Worm (Caenorhabditis elegans) whole organism, young adult: ENCODE results near the gene C27F2.7.

ENCODE experiments used
- B0035.1 ChIP-seq: sonication (generic microtip); optimal IDR thresholded peaks from 2 replicates; lab custom pipeline; 2016; ENCODE audit warnings: missing genetic modification characterization, mild to moderate bottlenecking, missing compliant biosample characterization, missing genotype, missing genetic modification reagents
- B0261.1 ChIP-seq: sonication (generic microtip); optimal IDR thresholded peaks from 2 replicates; lab custom pipeline; 2016; ENCODE audit warnings: mild to moderate bottlenecking, missing genetic modification characterization, moderate library complexity, missing compliant biosample characterization
- C06A6.2 ChIP-seq: fragments of 200-800 bp; sonication (Bioruptor generic); conservative IDR thresholded peaks from 2 replicates; pipeline ENCODE4 v1.3.6; 2022; ENCODE audit warnings: missing genetic modification characterization, missing compliant biosample characterization
- C17E4.6 ChIP-seq: fragments of 200-800 bp; sonication (Bioruptor generic); IDR thresholded peaks from 2 replicates; pipeline ENCODE4 v1.3.6; 2022; ENCODE audit warnings: missing genetic modification reagents, missing genetic modification characterization, missing compliant biosample characterization
- D2030.7 ChIP-seq: fragments of 200-800 bp; sonication (Bioruptor generic); IDR thresholded peaks from 2 replicates; pipeline ENCODE4 v1.3.6; 2022; ENCODE audit warnings: missing genetic modification reagents, missing genetic modification characterization, missing compliant biosample characterization
- F10E7.11 ChIP-seq: sonication (generic microtip); optimal IDR thresholded peaks from 2 replicates; lab custom pipeline; 2017; ENCODE audit warnings: mild to moderate bottlenecking, missing genetic modification characterization, moderate library complexity, missing compliant biosample characterization
- F23B12.7 ChIP-seq: sonication (generic microtip); optimal IDR thresholded peaks from 2 replicates; lab custom pipeline; 2017; ENCODE audit warnings: missing genetic modification characterization, mild to moderate bottlenecking, missing compliant biosample characterization, antibody characterized with exemption, moderate library complexity; ENCODE audit not compliant: insufficient read depth
- F33H1.4 ChIP-seq: fragments of 200-800 bp; sonication (Bioruptor generic); IDR thresholded peaks from 2 replicates; pipeline ENCODE4 v1.3.6; 2022; ENCODE audit warnings: missing genetic modification reagents, missing genetic modification characterization, missing compliant biosample characterization
- F39B2.1 ChIP-seq: fragments of 200-800 bp; sonication (Bioruptor generic); IDR thresholded peaks from 2 replicates; pipeline ENCODE4 v1.3.6; 2022; ENCODE audit warnings: missing genetic modification reagents, missing genetic modification characterization, missing compliant biosample characterization
- F55B11.4 ChIP-seq: sonication (generic microtip); optimal IDR thresholded peaks from 2 replicates; lab custom pipeline; 2016; ENCODE audit warnings: missing compliant biosample characterization, missing genetic modification characterization, borderline replicate concordance; ENCODE audit not compliant: insufficient read depth
- F57C9.4 ChIP-seq: sonication (generic microtip); optimal IDR thresholded peaks from 2 replicates; lab custom pipeline; 2017; ENCODE audit warnings: mild to moderate bottlenecking, missing genetic modification characterization, missing compliant biosample characterization
- K11D2.4 ChIP-seq: fragments of 200-800 bp; sonication (Bioruptor generic); IDR thresholded peaks from 2 replicates; pipeline ENCODE4 v1.3.6; 2022; ENCODE audit warnings: missing genetic modification reagents, missing genetic modification characterization, missing compliant biosample characterization
- K12H6.12 ChIP-seq: fragments of 200-800 bp; sonication (Bioruptor generic); optimal IDR thresholded peaks from 2 replicates; lab custom pipeline; 2018; ENCODE audit warnings: mild to moderate bottlenecking, missing genetic modification characterization, missing compliant biosample characterization
- T07F8.4 ChIP-seq: sonication (generic microtip); optimal IDR thresholded peaks from 2 replicates; lab custom pipeline; 2016; ENCODE audit warnings: mild to moderate bottlenecking, missing genetic modification characterization, moderate library complexity, missing compliant biosample characterization
- T26A5.8 ChIP-seq: sonication (generic microtip); optimal IDR thresholded peaks from 2 replicates; lab custom pipeline; 2016; ENCODE audit warnings: missing genetic modification characterization, missing compliant biosample characterization
- Y53G8AR.9 ChIP-seq: fragments of 200-800 bp; sonication (Bioruptor generic); conservative IDR thresholded peaks from 2 replicates; pipeline ENCODE4 v1.3.6; 2022; ENCODE audit warnings: missing genetic modification reagents, missing genetic modification characterization, missing compliant biosample characterization
- athp-1 ChIP-seq: sonication (generic microtip); optimal IDR thresholded peaks from 2 replicates; lab custom pipeline; 2017; ENCODE audit warnings: mild to moderate bottlenecking, missing genetic modification characterization, missing compliant biosample characterization
- attf-5 ChIP-seq: fragments of 200-800 bp; sonication (Bioruptor generic); optimal IDR thresholded peaks from 2 replicates; lab custom pipeline; 2018; ENCODE audit warnings: mild to moderate bottlenecking, missing genetic modification characterization, missing compliant biosample characterization
- bed-1 ChIP-seq: fragments of 200-800 bp; sonication (Bioruptor generic); IDR thresholded peaks from 2 replicates; pipeline ENCODE4 v1.3.6; 2022; ENCODE audit warnings: missing genetic modification reagents, missing genetic modification characterization, missing compliant biosample characterization
- ceh-27 ChIP-seq: fragments of 200-800 bp; sonication (Bioruptor generic); optimal IDR thresholded peaks from 2 replicates; lab custom pipeline; 2018; ENCODE audit warnings: mild to moderate bottlenecking, missing genetic modification characterization, moderate library complexity, missing compliant biosample characterization
- ceh-40 ChIP-seq: fragments of 200-800 bp; sonication (Bioruptor generic); IDR thresholded peaks from 2 replicates; pipeline ENCODE4 v1.3.6; 2022; ENCODE audit warnings: missing genetic modification characterization, missing compliant biosample characterization
- ceh-58 ChIP-seq: fragments of 200-800 bp; sonication (Bioruptor generic); IDR thresholded peaks from 2 replicates; pipeline ENCODE4 v1.3.6; 2022; ENCODE audit warnings: missing genetic modification characterization, missing compliant biosample characterization
- chd-7 ChIP-seq: sonication (generic microtip); optimal IDR thresholded peaks from 2 replicates; lab custom pipeline; 2016; ENCODE audit warnings: mild to moderate bottlenecking, missing genetic modification characterization, moderate library complexity, missing compliant biosample characterization
- efl-1 ChIP-seq: fragments of 150-350 bp; optimal IDR thresholded peaks from 2 replicates; lab custom pipeline; 2014; ENCODE audit warnings: missing biosample characterization, missing genetic modification reagents, missing genetic modification characterization
- egl-18 ChIP-seq: fragments of 200-800 bp; sonication (Bioruptor generic); IDR thresholded peaks from 2 replicates; pipeline ENCODE4 v1.3.6; 2022; ENCODE audit warnings: missing genetic modification reagents, missing genetic modification characterization, missing compliant biosample characterization
- fkh-3 ChIP-seq: sonication (generic microtip); optimal IDR thresholded peaks from 2 replicates; lab custom pipeline; 2016; ENCODE audit warnings: mild to moderate bottlenecking, missing genetic modification characterization, missing compliant biosample characterization
- him-1 ChIP-seq: sonication (generic microtip); optimal IDR thresholded peaks from 2 replicates; lab custom pipeline; 2016; ENCODE audit warnings: missing genotype, missing genetic modification reagents, missing genetic modification characterization, missing compliant biosample characterization
- hlh-26 ChIP-seq: fragments of 200-800 bp; sonication (Bioruptor generic); conservative IDR thresholded peaks from 2 replicates; pipeline ENCODE4 v1.3.6; 2022; ENCODE audit warnings: missing genetic modification reagents, missing genetic modification characterization, missing compliant biosample characterization
- hmg-20 ChIP-seq: fragments of 200-800 bp; sonication (Bioruptor generic); IDR thresholded peaks from 2 replicates; pipeline ENCODE4 v1.3.6; 2022; ENCODE audit warnings: missing genetic modification reagents, missing genetic modification characterization, missing compliant biosample characterization
- lin-35 ChIP-seq, 3 experiments: fragments of 150-350 bp in 2 of 3; sonication (generic microtip) in 1 of 3; optimal IDR thresholded peaks; 2 replicates each; lab custom pipeline; 2014 to 2018; ENCODE audit warnings: missing biosample characterization in 3 of 3, missing genetic modification characterization in 3 of 3, missing genetic modification reagents in 3 of 3
- lir-1 ChIP-seq: fragments of 200-800 bp; sonication (Bioruptor generic); conservative IDR thresholded peaks from 2 replicates; pipeline ENCODE4 v1.3.6; 2022; ENCODE audit warnings: missing genetic modification reagents, missing genetic modification characterization, missing compliant biosample characterization
- madf-10 ChIP-seq: sonication (generic microtip); optimal IDR thresholded peaks from 2 replicates; lab custom pipeline; 2016; ENCODE audit warnings: mild to moderate bottlenecking, missing genetic modification characterization, missing compliant biosample characterization
- madf-6 ChIP-seq: fragments of 200-800 bp; sonication (Bioruptor generic); IDR thresholded peaks from 2 replicates; pipeline ENCODE4 v1.3.6; 2022; ENCODE audit warnings: missing genetic modification reagents, missing genetic modification characterization, missing compliant biosample characterization
- madf-8 ChIP-seq: fragments of 200-800 bp; sonication (Bioruptor generic); conservative IDR thresholded peaks from 2 replicates; pipeline ENCODE4 v1.3.6; 2022; ENCODE audit warnings: missing genetic modification reagents, missing genetic modification characterization, missing compliant biosample characterization
- mcd-1 ChIP-seq: fragments of 200-800 bp; sonication (Bioruptor generic); IDR thresholded peaks from 2 replicates; pipeline ENCODE4 v1.3.6; 2022; ENCODE audit warnings: missing genetic modification reagents, missing genetic modification characterization, missing compliant biosample characterization
- mes-4 ChIP-seq: sonication (generic microtip); optimal IDR thresholded peaks from 2 replicates; lab custom pipeline; 2016; ENCODE audit warnings: missing genotype, missing genetic modification characterization, missing compliant biosample characterization
- mxl-1 ChIP-seq: sonication (generic microtip); optimal IDR thresholded peaks from 2 replicates; lab custom pipeline; 2016; ENCODE audit warnings: missing genetic modification characterization, missing compliant biosample characterization
- nfya-2 ChIP-seq: fragments of 200-800 bp; sonication (Bioruptor generic); IDR thresholded peaks from 2 replicates; pipeline ENCODE4 v1.3.6; 2022; ENCODE audit warnings: missing genetic modification reagents, missing genetic modification characterization, missing compliant biosample characterization
- nhr-90 ChIP-seq: sonication (generic microtip); optimal IDR thresholded peaks from 2 replicates; lab custom pipeline; 2016; ENCODE audit warnings: missing genotype, mild to moderate bottlenecking, missing genetic modification characterization, missing compliant biosample characterization
- rcor-1 ChIP-seq: fragments of 200-800 bp; sonication (Bioruptor generic); IDR thresholded peaks from 2 replicates; pipeline ENCODE4 v1.3.6; 2022; ENCODE audit warnings: missing genetic modification reagents, missing genetic modification characterization, missing compliant biosample characterization
- rec-8 ChIP-seq, 2 experiments: sonication (generic microtip); optimal IDR thresholded peaks; 2 replicates each; lab custom pipeline; 2016; ENCODE audit warnings: mild to moderate bottlenecking in 2 of 2, missing genetic modification characterization in 2 of 2, missing genetic modification reagents in 2 of 2, missing genotype in 2 of 2, missing biosample characterization in 1 of 2, missing compliant biosample characterization in 1 of 2, moderate library complexity in 1 of 2
- repo-1 ChIP-seq: sonication (generic microtip); optimal IDR thresholded peaks from 2 replicates; lab custom pipeline; 2017; ENCODE audit warnings: mild to moderate bottlenecking, missing genetic modification characterization, missing compliant biosample characterization
- sdz-38 ChIP-seq: sonication (generic microtip); optimal IDR thresholded peaks from 2 replicates; lab custom pipeline; 2016; ENCODE audit warnings: missing genotype, missing genetic modification characterization, missing compliant biosample characterization
- sea-2 ChIP-seq: fragments of 200-800 bp; sonication (Bioruptor generic); IDR thresholded peaks from 2 replicates; pipeline ENCODE4 v1.3.6; 2022; ENCODE audit warnings: missing genetic modification characterization, missing compliant biosample characterization
- snpc-3.4 ChIP-seq: sonication (generic microtip); optimal IDR thresholded peaks from 2 replicates; lab custom pipeline; 2017; ENCODE audit warnings: missing genetic modification characterization, mild to moderate bottlenecking, missing compliant biosample characterization, antibody characterized with exemption, moderate library complexity, missing genotype, missing genetic modification reagents
- somi-1 ChIP-seq: fragments of 200-800 bp; sonication (Bioruptor generic); optimal IDR thresholded peaks from 2 replicates; lab custom pipeline; 2018; ENCODE audit warnings: mild to moderate bottlenecking, missing genetic modification characterization, missing compliant biosample characterization
- tbx-9 ChIP-seq: sonication (generic microtip); optimal IDR thresholded peaks from 2 replicates; lab custom pipeline; 2016; ENCODE audit warnings: borderline replicate concordance, missing genetic modification characterization, inconsistent platforms, missing compliant biosample characterization
- zfh-2 ChIP-seq: fragments of 200-800 bp; sonication (Bioruptor generic); conservative IDR thresholded peaks from 2 replicates; pipeline ENCODE4 v1.3.6; 2022; ENCODE audit warnings: missing genetic modification reagents, missing genetic modification characterization, missing compliant biosample characterization
- ztf-25 ChIP-seq: fragments of 200-800 bp; sonication (Bioruptor generic); IDR thresholded peaks from 2 replicates; pipeline ENCODE4 v1.3.6; 2022; ENCODE audit warnings: missing genetic modification reagents, missing genetic modification characterization, missing compliant biosample characterization

C27F2.7 gene

ce11 chrIII:5024393-5024964 lies 40.2 kb upstream of the C27F2.7 start, which contains the start of gene pcf-11 (continued):
- TF ChIP-seq hmg-20 (GFP tag; lab: Robert Waterston, UW) (no peak), rec-8 (tag; optimal IDR thresholded peaks at IDR 0.05; lab: Kevin White, UChicago) (no peak), sea-2 (no peak), T07F8.4 (tag; lab: Kevin White, UChicago) (no peak), C06A6.2 (0 out of 2 replicates have a peak, but pooled peaks have one; percentile 13), somi-1 (GFP tag; lab: Kevin White, UChicago) (no peak), madf-6 (GFP tag; lab: Robert Waterston, UW) (no peak), nhr-90 (no peak), rcor-1 (GFP tag; lab: Robert Waterston, UW) (no peak), mes-4 (tag; lab: Kevin White, UChicago) (no peak), ceh-27 (no peak), mcd-1 (GFP tag; lab: Robert Waterston, UW) (peak; percentile 36; the same call in 1 of the 2 replicates), snpc-3.4 (peak; percentile 26), attf-5 (GFP tag; lab: Kevin White, UChicago) (peak; percentile 26), F33H1.4 (GFP tag; lab: Robert Waterston, UW) (peak; percentile 73), C17E4.6 (GFP tag; lab: Robert Waterston, UW) (no peak), lin-35 (GFP tag; optimal IDR thresholded peaks at IDR 0.05; lab: Kevin White, UChicago) (peak in 1 of 3 experiments; percentile 58), K11D2.4 (GFP tag; lab: Robert Waterston, UW) (no peak), efl-1 (GFP tag; lab: Kevin White, UChicago) (no peak), bed-1 (no peak), madf-10 (peak; percentile 14), madf-8 (GFP tag; lab: Robert Waterston, UW) (no peak), F10E7.11 (no peak), ceh-58 (no peak), zfh-2 (GFP tag; lab: Robert Waterston, UW) (peak; percentile 73), F23B12.7 (tag; lab: Kevin White, UChicago) (peak; percentile 3), egl-18 (GFP tag; lab: Robert Waterston, UW) (no peak), F39B2.1 (GFP tag; lab: Robert Waterston, UW) (no peak), Y53G8AR.9 (GFP tag; lab: Robert Waterston, UW) (no peak), mxl-1 (no peak), fkh-3 (tag; lab: Kevin White, UChicago) (no peak), tbx-9 (tag; lab: Kevin White, UChicago) (no peak), him-1 (tag; lab: Kevin White, UChicago) (no peak), nfya-2 (GFP tag; lab: Robert Waterston, UW) (no peak), T26A5.8 (no peak), B0035.1 (tag; lab: Kevin White, UChicago) (no peak), lir-1 (GFP tag; lab: Robert Waterston, UW) (no peak), B0261.1 (tag; lab: Kevin White, UChicago) (no peak), hlh-26 (no peak), athp-1 (no peak), F57C9.4 (tag; lab: Kevin White, UChicago) (no peak), K12H6.12 (tag; lab: Kevin White, UChicago) (no peak), chd-7 (tag; lab: Kevin White, UChicago) (no peak), ceh-40 (GFP tag; lab: Robert Waterston, UW) (no peak), F55B11.4 (tag; lab: Kevin White, UChicago) (no peak), repo-1 (tag; lab: Kevin White, UChicago) (no peak), D2030.7 (GFP tag; lab: Robert Waterston, UW) (no peak), sdz-38 (tag; lab: Kevin White, UChicago) (no peak), ztf-25 (GFP tag; lab: Robert Waterston, UW) (no peak)
